Worm (Caenorhabditis elegans) whole organism, L2 larva: ENCODE results near the gene ZK105.3.

Source experiments
- alr-1 ChIP-seq: fragments of 150-350 bp; optimal IDR thresholded peaks from 2 replicates; lab custom pipeline; 2014; ENCODE audit warnings: missing biosample characterization, missing genetic modification characterization
- fos-1 ChIP-seq: fragments of 150-350 bp; optimal IDR thresholded peaks from 2 replicates; lab custom pipeline; 2014; ENCODE audit warnings: missing biosample characterization, missing genetic modification characterization
- nhr-11 ChIP-seq: fragments of 150-350 bp; optimal IDR thresholded peaks from 2 replicates; lab custom pipeline; 2014; ENCODE audit warnings: missing biosample characterization, missing genetic modification characterization
- skn-1 ChIP-seq: sonication (generic microtip); optimal IDR thresholded peaks from 2 replicates; lab custom pipeline; 2017; ENCODE audit warnings: missing biosample characterization, missing genetic modification characterization
- snpc-4 ChIP-seq: fragments of 150-350 bp; optimal IDR thresholded peaks from 2 replicates; lab custom pipeline; 2014; ENCODE audit warnings: missing biosample characterization, missing genetic modification characterization
- unc-55 ChIP-seq: fragments of 150-350 bp; sonication (generic microtip); optimal IDR thresholded peaks from 3 replicates; lab custom pipeline; 2014; ENCODE audit warnings: missing biosample characterization, missing genetic modification reagents, missing genetic modification characterization
- ztf-4 ChIP-seq: fragments of 150-350 bp; optimal IDR thresholded peaks from 2 replicates; lab custom pipeline; 2014; ENCODE audit warnings: missing biosample characterization, missing genetic modification characterization

DNA sequence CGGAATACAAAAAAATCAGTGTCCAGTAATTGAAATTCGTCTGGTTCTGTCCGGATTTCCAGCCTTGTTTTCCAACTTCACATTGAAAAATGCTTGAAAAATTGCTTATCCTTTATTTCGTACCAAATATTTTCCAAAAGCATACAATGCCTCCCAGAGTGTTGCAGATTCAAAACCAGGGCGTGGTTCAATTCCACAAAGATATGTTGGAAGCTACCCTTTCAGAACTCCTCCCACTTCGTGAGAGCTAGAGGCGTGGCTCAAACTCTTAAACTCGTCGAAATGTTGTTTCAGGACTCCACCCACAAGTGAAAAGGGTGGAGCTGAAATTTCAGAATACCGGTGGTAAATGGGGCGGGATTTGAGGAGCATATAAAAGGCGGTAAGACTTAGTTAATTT is 21.0 kb upstream of the ZK105.3 start, which contains the start of gene C12D5.3:
- TF ChIP-seq snpc-4 (tag; lab: Kevin White, UChicago) (no peak), fos-1 (tag; lab: Kevin White, UChicago) (no peak), nhr-11 (tag; lab: Kevin White, UChicago) (no peak), unc-55 (GFP tag; lab: Kevin White, UChicago) (no peak), ztf-4 (tag; lab: Kevin White, UChicago) (no peak), alr-1 (no peak), skn-1 (no peak)
